Fruit fly (Drosophila melanogaster): ENCODE data around the gene Hsdl2.

DNA sequence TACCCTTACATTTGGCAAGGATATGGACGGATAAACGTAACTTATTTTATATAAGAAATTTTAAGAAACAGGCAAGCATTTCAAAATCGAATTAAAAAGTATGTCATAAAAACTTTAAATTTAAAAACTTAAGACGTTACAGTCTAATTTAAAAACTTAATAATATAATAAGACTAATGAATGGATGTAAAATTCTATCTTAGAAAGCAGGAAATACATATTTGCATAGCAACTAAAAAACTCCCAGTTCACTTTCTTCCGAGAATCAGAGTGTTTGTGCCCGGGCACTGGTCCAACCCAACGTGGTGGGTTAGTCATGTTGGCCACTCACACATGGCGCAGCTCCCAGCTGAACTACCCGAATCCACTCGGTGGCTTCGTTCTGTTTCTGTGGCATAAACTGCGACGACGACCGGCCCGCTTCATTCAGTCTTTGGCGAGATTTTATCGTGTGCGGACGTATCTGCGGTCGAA, 8.3 kb downstream of the Hsdl2 start, which contains the start of gene CG12880:
- TF ChIP-seq br (GFP tag; optimal IDR thresholded peaks at IDR 0.05) (no peak), OdsH (GFP tag; optimal IDR thresholded peaks at IDR 0.05) (peak; percentile 44), N (GFP tag; optimal IDR thresholded peaks at IDR 0.05) (no peak), foxo (GFP tag; optimal IDR thresholded peaks at IDR 0.05) (peak in 1 of 2 experiments; percentile 30), usp (GFP tag; optimal IDR thresholded peaks at IDR 0.05) (no peak), rgr (GFP tag; optimal IDR thresholded peaks at IDR 0.05) (no peak), Jra (GFP tag; optimal IDR thresholded peaks at IDR 0.05) (no peak), woc (GFP tag; optimal IDR thresholded peaks at IDR 0.05) (peak; percentile 84), GATAd (GFP tag; optimal IDR thresholded peaks at IDR 0.05) (no peak), ey (GFP tag; optimal IDR thresholded peaks at IDR 0.05) (peak; percentile 9), HLH106 (tag; optimal IDR thresholded peaks at IDR 0.05) (peak; percentile 19), Dfd (GFP tag; optimal IDR thresholded peaks at IDR 0.05) (no peak), CrebA (GFP tag; optimal IDR thresholded peaks at IDR 0.05; ENCODE audit: borderline replicate concordance) (no peak)
